Worm (Caenorhabditis elegans): ENCODE data around the gene gmeb-1.
A peak's percentile ranks its signal among the peaks of the same experiment; 100 is the strongest.

DNA sequence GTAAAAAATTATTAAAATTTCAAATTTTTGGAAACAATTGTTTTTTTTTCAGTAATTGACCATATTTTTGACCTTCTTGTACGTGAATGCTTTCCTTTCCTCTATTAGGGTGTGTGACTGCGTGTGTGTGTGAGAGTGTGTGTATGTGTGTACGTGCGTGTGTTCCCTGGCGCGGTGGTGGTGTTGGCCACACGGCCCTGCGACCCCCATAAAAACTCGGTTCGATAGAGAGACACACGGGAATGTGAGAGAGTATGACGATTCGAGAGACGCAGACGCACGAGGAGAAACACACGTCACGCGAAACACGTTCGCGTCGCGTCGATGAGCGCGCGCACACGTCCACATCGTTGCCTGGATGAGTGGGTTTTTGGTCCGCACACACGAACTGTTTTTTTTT is 551 bp upstream of the gmeb-1 start:
- TF ChIP-seq mep-1 (tag; optimal IDR thresholded peaks at IDR 0.05) = peak; percentile 60
- TF ChIP-seq unc-62 (GFP tag; optimal IDR thresholded peaks at IDR 0.05) = no peak

Measured in whole organism, mixed stage, embryonic.